Worm (Caenorhabditis elegans): ENCODE measurements around the gene K10B4.1.

ce11 chrII:122494-122893 is 12.8 kb upstream of the K10B4.1 start:
- no peak for TF ChIP-seq him-1 (tag; optimal IDR thresholded peaks at IDR 0.05)
- TF ChIP-seq dao-5 (tag; optimal IDR thresholded peaks at IDR 0.05) = no peak

Data from whole organism, L4/young adult.